Worm (Caenorhabditis elegans) whole organism, L4/young adult: Measurements from ENCODE around the gene M57.1.
"Not testable (repeated sequence)": the region's sequence is repeated elsewhere in the genome, so short reads cannot be mapped to it uniquely, and the experiment has no call there.

ENCODE experiments used
- W03F9.2 ChIP-seq: fragments of 150-350 bp; optimal IDR thresholded peaks from 2 replicates; lab custom pipeline; 2014; ENCODE audit warnings: missing biosample characterization, missing genetic modification characterization
- dao-5 ChIP-seq: sonication (generic microtip); optimal IDR thresholded peaks from 2 replicates; lab custom pipeline; 2016; ENCODE audit warnings: missing genotype, missing genetic modification characterization, moderate library complexity, missing compliant biosample characterization
- him-1 ChIP-seq: sonication (generic microtip); optimal IDR thresholded peaks from 2 replicates; lab custom pipeline; 2016; ENCODE audit warnings: missing genotype, missing genetic modification reagents, missing genetic modification characterization, missing compliant biosample characterization

The M57.1 gene

ce11 chrIV:3547500-3547899 lies 15.2 kb downstream of the M57.1 start, which contains the start of gene nstp-6:
Gene nstp-6, minus strand, starts transcription at chrIV:3547600.
- TF ChIP-seq W03F9.2 (tag; lab: Kevin White, UChicago) (no peak), him-1 (no peak), dao-5 (tag; lab: Kevin White, UChicago) (no peak)

ce11 chrIV:3548315-3548714 lies 16.0 kb downstream of the M57.1 start:
- no peak for TF ChIP-seq him-1
- TF ChIP-seq W03F9.2 (tag; lab: Kevin White, UChicago), result no peak
- no peak for TF ChIP-seq dao-5 (tag; lab: Kevin White, UChicago)

- TF ChIP-seq dao-5 (tag; lab: Kevin White, UChicago), result no peak
- no peak for TF ChIP-seq W03F9.2 (tag; lab: Kevin White, UChicago)
- peak; percentile 31 for TF ChIP-seq him-1
Measured at ce11 chrIV:3551777-3552462, 19.7 kb downstream of the M57.1 start.

ce11 chrIV:3552933-3553332 lies 20.7 kb downstream of the M57.1 start:
- no peak for TF ChIP-seq dao-5 (tag; lab: Kevin White, UChicago)
- TF ChIP-seq him-1, result no peak
- TF ChIP-seq W03F9.2 (tag; lab: Kevin White, UChicago), result no peak

ce11 chrIV:3557331-3557730 lies 25.1 kb downstream of the M57.1 start, which contains the start of gene osm-9:
Gene osm-9, minus strand, starts transcription at chrIV:3557431.
- no peak for TF ChIP-seq W03F9.2 (tag; lab: Kevin White, UChicago)
- TF ChIP-seq him-1, result no peak
- no peak for TF ChIP-seq dao-5 (tag; lab: Kevin White, UChicago)

- no peak for TF ChIP-seq dao-5 (tag; lab: Kevin White, UChicago)
- no peak for TF ChIP-seq him-1
- no peak for TF ChIP-seq W03F9.2 (tag; lab: Kevin White, UChicago)
Measured at ce11 chrIV:3559201-3559600, 26.9 kb downstream of the M57.1 start.

ce11 chrIV:3564901-3565300 lies 32.6 kb downstream of the M57.1 start, which contains the start of gene sre-5:
Gene sre-5, plus strand, starts transcription at chrIV:3565201.
- no peak for TF ChIP-seq dao-5 (tag; lab: Kevin White, UChicago)

ce11 chrIV:3568608-3569007 lies 36.3 kb downstream of the M57.1 start, which contains the start of gene otpl-1:
Gene otpl-1, plus strand, starts transcription at chrIV:3568979.
- TF ChIP-seq him-1 (no peak), dao-5 (tag; lab: Kevin White, UChicago) (no peak), W03F9.2 (tag; lab: Kevin White, UChicago) (no peak)

ce11 chrIV:3570612-3571011 lies 38.3 kb downstream of the M57.1 start:
- TF ChIP-seq W03F9.2 (tag; lab: Kevin White, UChicago), result no peak

- TF ChIP-seq W03F9.2 (tag; lab: Kevin White, UChicago) (no peak), dao-5 (tag; lab: Kevin White, UChicago) (no peak), him-1 (no peak)
Measured at ce11 chrIV:3578155-3578554, 45.9 kb downstream of the M57.1 start, which contains the start of gene Y37E11B.2. Gene Y37E11B.2, plus strand, starts transcription at chrIV:3578455.

- TF ChIP-seq him-1 (no peak), W03F9.2 (tag; lab: Kevin White, UChicago) (no peak), dao-5 (tag; lab: Kevin White, UChicago) (no peak)
Measured at ce11 chrIV:3578667-3579066, 46.4 kb downstream of the M57.1 start.

ce11 chrIV:3579477-3579975 lies 47.3 kb downstream of the M57.1 start, which contains the start of gene Y37E11B.1:
Gene Y37E11B.1, plus strand, starts transcription at chrIV:3579621.
- TF ChIP-seq dao-5 (tag; lab: Kevin White, UChicago), result no peak
- TF ChIP-seq him-1, result no peak
- TF ChIP-seq W03F9.2 (tag; lab: Kevin White, UChicago), result no peak

ce11 chrIV:3582806-3583205 lies 50.5 kb downstream of the M57.1 start, which contains the start of gene blos-7:
Gene blos-7, minus strand, starts transcription at chrIV:3582906.
- not testable (repeated sequence) for TF ChIP-seq him-1; W03F9.2 (tag; lab: Kevin White, UChicago); dao-5 (tag; lab: Kevin White, UChicago)
